Worm (Caenorhabditis elegans): ENCODE data around the gene T07F8.1.
A peak's percentile ranks its signal among the peaks of the same experiment; 100 is the strongest.

Gene T07F8.1

DNA sequence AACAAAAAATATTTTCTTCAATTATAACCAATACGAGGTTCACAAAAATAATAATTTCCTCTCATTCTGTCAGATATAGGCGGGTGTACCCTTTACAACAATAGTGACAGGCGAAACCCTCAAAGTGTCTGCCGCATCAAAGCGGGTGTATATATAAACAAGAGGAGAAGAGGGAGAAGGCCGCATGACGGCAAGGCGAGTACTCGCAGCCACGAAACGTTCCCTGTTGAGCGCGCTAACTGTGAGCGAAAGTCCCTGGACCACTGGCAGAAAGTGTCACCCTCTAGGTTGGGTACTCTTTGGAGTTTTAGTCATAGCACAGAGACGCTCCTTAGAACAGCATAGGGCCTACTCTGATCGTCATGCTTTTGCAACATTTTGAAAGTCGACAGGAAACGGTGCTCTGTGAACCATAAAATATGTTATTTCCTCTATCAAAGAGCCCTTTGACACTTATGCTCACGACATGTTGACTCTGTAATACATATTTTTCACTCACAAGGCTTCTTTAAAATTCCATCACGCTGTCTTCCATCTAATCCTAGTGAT is 51.9 kb downstream of the T07F8.1 start, which contains the start of gene pcrg-1:
TSS of gene pcrg-1 (plus strand) at position 499 of the 549 bp plus-strand sequence.
- peak; percentile 93 for TF ChIP-seq arid-1 (GFP tag; conservative IDR thresholded peaks at IDR 0.05)
- TF ChIP-seq hlh-30 (tag; optimal IDR thresholded peaks at IDR 0.05; ENCODE audit: insufficient read depth), result peak; percentile 69
- TF ChIP-seq lsy-2 (tag; optimal IDR thresholded peaks at IDR 0.05), result peak in 1 of 2 experiments; percentile 69
- no peak for TF ChIP-seq lin-15B (tag; optimal IDR thresholded peaks at IDR 0.05)
- peak; percentile 12 to 56 for TF ChIP-seq hif-1 (tag; optimal IDR thresholded peaks at IDR 0.05)
- TF ChIP-seq zip-11 (GFP tag; IDR thresholded peaks at IDR 0.05), result peak; percentile 66
- no peak for TF ChIP-seq tag-97 (GFP tag; IDR thresholded peaks at IDR 0.05)
- TF ChIP-seq unc-130 (GFP tag; optimal IDR thresholded peaks at IDR 0.05), result peak; percentile 47
- TF ChIP-seq nhr-48 (tag; optimal IDR thresholded peaks at IDR 0.05), result peak; percentile 67
- peak; percentile 85 for TF ChIP-seq mxl-3 (GFP tag; optimal IDR thresholded peaks at IDR 0.05)
- peak; percentile 89 for TF ChIP-seq pha-4 (GFP tag; IDR thresholded peaks at IDR 0.05)
- peak; percentile 42 for TF ChIP-seq pha-4 (tag; optimal IDR thresholded peaks at IDR 0.05)
- no peak for TF ChIP-seq skn-1 (tag; optimal IDR thresholded peaks at IDR 0.05)
- TF ChIP-seq snpc-4 (tag; optimal IDR thresholded peaks at IDR 0.05), result peak; percentile 95
- peak; percentile 97 for TF ChIP-seq hmg-1.1 (GFP tag; IDR thresholded peaks at IDR 0.05)
- TF ChIP-seq nhr-42 (GFP tag; IDR thresholded peaks at IDR 0.05), result peak; percentile 84
- no peak for TF ChIP-seq jun-1 (tag; optimal IDR thresholded peaks at IDR 0.05)
- peak; percentile 89 for TF ChIP-seq aha-1 (tag)
- TF ChIP-seq lin-1 (GFP tag; IDR thresholded peaks at IDR 0.05), result peak; percentile 66
- no peak for TF ChIP-seq fos-1 (tag; optimal IDR thresholded peaks at IDR 0.05)
- peak in 1 of 2 experiments; percentile 81 for TF ChIP-seq unc-62 (GFP tag; optimal IDR thresholded peaks at IDR 0.05 in 1 of 2)
- TF ChIP-seq unc-62 (tag; optimal IDR thresholded peaks at IDR 0.05), result no peak
- peak; percentile 57 for TF ChIP-seq ztf-7 (tag; optimal IDR thresholded peaks at IDR 0.05)
- TF ChIP-seq ztf-11 (tag; optimal IDR thresholded peaks at IDR 0.05), result no peak
- peak; percentile 79 for TF ChIP-seq lin-29 (GFP tag; IDR thresholded peaks at IDR 0.05)
- TF ChIP-seq pqm-1 (tag; optimal IDR thresholded peaks at IDR 0.05), result no peak
- TF ChIP-seq madf-5 (GFP tag; IDR thresholded peaks at IDR 0.05), result peak; percentile 23 to 70; a peak in 1 of 4 replicates
- TF ChIP-seq nhr-77 (tag; optimal IDR thresholded peaks at IDR 0.05), result no peak
- TF ChIP-seq zfp-2 (tag; optimal IDR thresholded peaks at IDR 0.05), result no peak
- TF ChIP-seq dve-1 (tag; optimal IDR thresholded peaks at IDR 0.05; ENCODE audit: insufficient read depth), result peak; percentile 57
- peak; percentile 81 to 87 for TF ChIP-seq daf-16 (GFP tag; optimal IDR thresholded peaks at IDR 0.05)
- TF ChIP-seq daf-16 (tag; optimal IDR thresholded peaks at IDR 0.05), result peak; percentile 60
- TF ChIP-seq unc-39 (tag; optimal IDR thresholded peaks at IDR 0.05), result no peak
- peak; percentile 73 for TF ChIP-seq mes-2 (tag; optimal IDR thresholded peaks at IDR 0.05; ENCODE audit: poor library complexity, severe bottlenecking)
- no peak for TF ChIP-seq attf-4 (tag; optimal IDR thresholded peaks at IDR 0.05)
- no peak for TF ChIP-seq fkh-10 (GFP tag; optimal IDR thresholded peaks at IDR 0.05)
- peak; percentile 90; the same call in 1 of the 2 replicates for TF ChIP-seq D1046.2 (GFP tag; IDR thresholded peaks at IDR 0.05)
- TF ChIP-seq dmd-8 (GFP tag; IDR thresholded peaks at IDR 0.05), result peak; percentile 94
- TF ChIP-seq spr-1 (tag; optimal IDR thresholded peaks at IDR 0.05), result peak; percentile 80
- peak; percentile 89 for TF ChIP-seq nhr-41 (GFP tag; IDR thresholded peaks at IDR 0.05)
- TF ChIP-seq mdt-29 (GFP tag; IDR thresholded peaks at IDR 0.05), result peak; percentile 80
- TF ChIP-seq dmd-9 (GFP tag; IDR thresholded peaks at IDR 0.05), result peak; percentile 78; the same call in 1 of the 2 replicates
- peak; percentile 97 for TF ChIP-seq egl-43 (GFP tag; IDR thresholded peaks at IDR 0.05)
- peak; percentile 72 for TF ChIP-seq F10B5.3 (tag; optimal IDR thresholded peaks at IDR 0.05)
- peak; percentile 64 for TF ChIP-seq lin-13 (GFP tag; optimal IDR thresholded peaks at IDR 0.05)
- TF ChIP-seq F26F4.8 (GFP tag; conservative IDR thresholded peaks at IDR 0.05), result peak; percentile 95
- TF ChIP-seq Y105C5A.15 (GFP tag; IDR thresholded peaks at IDR 0.05), result peak; percentile 90
- peak; percentile 86 for TF ChIP-seq snpc-1.2 (GFP tag; IDR thresholded peaks at IDR 0.05)
- TF ChIP-seq ama-1 (optimal IDR thresholded peaks at IDR 0.05), result no peak
- TF ChIP-seq nhr-237 (tag; optimal IDR thresholded peaks at IDR 0.05), result no peak
- peak; percentile 63; the same call in 1 of the 2 replicates for TF ChIP-seq daf-19 (GFP tag; conservative IDR thresholded peaks at IDR 0.05)
- TF ChIP-seq zfp-3 (GFP tag; conservative IDR thresholded peaks at IDR 0.05), result peak; percentile 51; the same call in 1 of the 2 replicates
